Fruit fly (Drosophila melanogaster): ENCODE measurements around the gene Pdk1.

DNA sequence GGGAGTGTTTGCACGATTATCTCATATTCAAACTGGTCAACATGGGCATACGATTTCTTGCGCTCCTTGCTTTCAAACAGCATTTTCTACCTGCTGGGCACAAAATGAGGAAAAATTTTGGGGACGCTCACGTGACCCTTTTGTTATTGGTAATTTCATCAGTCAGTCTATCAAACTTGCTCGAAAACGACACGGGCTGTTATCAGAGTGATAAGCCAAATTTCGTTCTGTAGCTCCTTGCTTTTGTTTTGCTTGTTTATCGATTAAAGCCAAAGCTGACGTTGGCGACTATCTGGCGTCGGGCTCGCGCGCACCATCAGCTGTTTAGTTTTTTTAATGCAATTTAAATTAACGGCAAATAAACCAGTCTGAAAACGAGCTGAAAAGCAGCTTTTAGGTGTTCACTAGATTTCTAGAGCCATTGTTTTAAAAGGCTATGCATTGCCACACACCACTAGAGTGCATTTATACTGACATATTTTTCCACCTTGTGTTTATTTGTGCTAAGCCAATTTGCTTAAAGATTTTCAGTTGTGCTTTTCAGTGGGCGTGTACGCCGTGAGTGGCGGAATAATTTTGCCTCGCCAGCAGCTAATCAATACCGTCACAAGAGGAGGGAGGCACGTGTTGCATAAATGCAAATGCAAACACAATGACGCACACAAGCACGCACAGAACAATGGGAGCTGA is 7.5 kb downstream of the Pdk1 start:
- no peak for TF ChIP-seq usp (GFP tag; optimal IDR thresholded peaks at IDR 0.05)
- no peak for TF ChIP-seq ey (GFP tag; optimal IDR thresholded peaks at IDR 0.05)
- TF ChIP-seq dmrt93B (GFP tag; optimal IDR thresholded peaks at IDR 0.05), result no peak
- no peak for TF ChIP-seq pan (optimal IDR thresholded peaks at IDR 0.05)
- TF ChIP-seq CG32264 (GFP tag; optimal IDR thresholded peaks at IDR 0.05), result no peak
- TF ChIP-seq CrebA (GFP tag; optimal IDR thresholded peaks at IDR 0.05; ENCODE audit: borderline replicate concordance), result no peak
- TF ChIP-seq Hnf4 (GFP tag; optimal IDR thresholded peaks at IDR 0.05), result peak; percentile 49
- TF ChIP-seq woc (GFP tag; optimal IDR thresholded peaks at IDR 0.05), result no peak
- TF ChIP-seq Dfd (GFP tag; optimal IDR thresholded peaks at IDR 0.05), result no peak
- no peak for TF ChIP-seq Rel (GFP tag; optimal IDR thresholded peaks at IDR 0.05)
- TF ChIP-seq Rel (tag; optimal IDR thresholded peaks at IDR 0.05), result no peak
- TF ChIP-seq dl (GFP tag; optimal IDR thresholded peaks at IDR 0.05; ENCODE audit: insufficient read depth in 1 of 2, partially characterized antibody in 2 of 2), result no peak

Measured in whole organism, wandering third instar larva.